Fruit fly (Drosophila melanogaster) whole organism, prepupa: ENCODE measurements around the gene qtc.

Experiments
- CG10631 ChIP-seq: fragments of 200-800 bp; sonication (Bioruptor generic); optimal IDR thresholded peaks from 2 replicates; lab custom pipeline; 2016; ENCODE audit warnings: missing biosample characterization, missing genetic modification characterization
- CG10669 ChIP-seq: fragments of 200-800 bp; sonication (Bioruptor generic); optimal IDR thresholded peaks from 3 replicates; lab custom pipeline; 2018; ENCODE audit warnings: missing biosample characterization, mild to moderate bottlenecking, missing genetic modification characterization, moderate library complexity
- CG11762 ChIP-seq: fragments of 200-800 bp; sonication (Bioruptor generic); optimal IDR thresholded peaks from 3 replicates; lab custom pipeline; 2016; ENCODE audit warnings: missing biosample characterization, missing genetic modification characterization; ENCODE audit not compliant: insufficient read depth
- CG11902 ChIP-seq: fragments of 200-800 bp; sonication (Bioruptor generic); optimal IDR thresholded peaks from 3 replicates; lab custom pipeline; 2016; ENCODE audit warnings: missing biosample characterization, missing genetic modification characterization
- CG15336 ChIP-seq: fragments of 200-800 bp; sonication (Bioruptor generic); IDR thresholded peaks from 2 replicates; pipeline ENCODE4 v1.3.6; 2022; ENCODE audit warnings: missing biosample characterization, missing genetic modification characterization
- CG1621 ChIP-seq: fragments of 200-800 bp; sonication (Bioruptor generic); optimal IDR thresholded peaks from 3 replicates; lab custom pipeline; 2018; ENCODE audit warnings: missing biosample characterization, mild to moderate bottlenecking, missing genetic modification characterization
- CG3032 ChIP-seq: fragments of 200-800 bp; optimal IDR thresholded peaks from 2 replicates; lab custom pipeline; 2019; ENCODE audit warnings: missing biosample characterization, mild to moderate bottlenecking, missing genetic modification characterization, moderate library complexity
- CG31627 ChIP-seq: fragments of 200-800 bp; sonication (Bioruptor generic); optimal IDR thresholded peaks from 3 replicates; lab custom pipeline; 2016; ENCODE audit warnings: missing biosample characterization, missing genetic modification characterization
- CG32006 ChIP-seq: fragments of 200-800 bp; sonication (Bioruptor generic); optimal IDR thresholded peaks from 3 replicates; lab custom pipeline; 2017; ENCODE audit warnings: missing biosample characterization, mild to moderate bottlenecking, missing genetic modification characterization
- CG3919 ChIP-seq: fragments of 200-800 bp; sonication (Bioruptor generic); optimal IDR thresholded peaks from 3 replicates; lab custom pipeline; 2016; ENCODE audit warnings: missing biosample characterization, missing genetic modification characterization
- CG6163 ChIP-seq: fragments of 200-800 bp; sonication (Bioruptor generic); IDR thresholded peaks from 3 replicates; pipeline ENCODE4 v1.3.6; 2022; ENCODE audit warnings: missing biosample characterization, missing genetic modification characterization
- CG6276 ChIP-seq: fragments of 200-800 bp; sonication (Bioruptor generic); optimal IDR thresholded peaks from 2 replicates; lab custom pipeline; 2017; ENCODE audit warnings: missing biosample characterization, mild to moderate bottlenecking, missing genetic modification characterization
- CG6808 ChIP-seq: fragments of 200-800 bp; sonication (Bioruptor generic); optimal IDR thresholded peaks from 3 replicates; lab custom pipeline; 2017; ENCODE audit warnings: missing biosample characterization, missing genetic modification characterization, mild to moderate bottlenecking, moderate library complexity, missing genetic modification reagents
- CG6854 ChIP-seq: fragments of 200-800 bp; sonication (Bioruptor generic); optimal IDR thresholded peaks from 2 replicates; lab custom pipeline; 2017; ENCODE audit warnings: missing biosample characterization, mild to moderate bottlenecking, missing genetic modification characterization
- CG8119 ChIP-seq: fragments of 200-800 bp; sonication (Bioruptor generic); IDR thresholded peaks from 3 replicates; pipeline ENCODE4 v1.3.6; 2022; ENCODE audit warnings: missing biosample characterization, missing genetic modification characterization
- CG8319 ChIP-seq: fragments of 200-800 bp; sonication (Bioruptor generic); optimal IDR thresholded peaks from 3 replicates; lab custom pipeline; 2016; ENCODE audit warnings: missing biosample characterization, missing genetic modification characterization
- CG8632 ChIP-seq: fragments of 200-800 bp; sonication (Bioruptor generic); optimal IDR thresholded peaks from 3 replicates; lab custom pipeline; 2016; ENCODE audit warnings: missing biosample characterization, missing genetic modification characterization
- CG9139 ChIP-seq: fragments of 200-800 bp; sonication (Bioruptor generic); optimal IDR thresholded peaks from 3 replicates; lab custom pipeline; 2017; ENCODE audit warnings: missing biosample characterization, mild to moderate bottlenecking, missing genetic modification characterization
- Eip78C ChIP-seq: fragments of 200-800 bp; sonication (Bioruptor generic); peaks from one replicate; lab custom pipeline; 2016; ENCODE audit warnings: missing biosample characterization, missing genetic modification characterization
- Ets96B ChIP-seq: fragments of 200-800 bp; optimal IDR thresholded peaks from 2 replicates; lab custom pipeline; 2019; ENCODE audit warnings: missing biosample characterization, mild to moderate bottlenecking, missing genetic modification characterization, moderate library complexity
- Gug ChIP-seq: fragments of 200-800 bp; sonication (Bioruptor generic); IDR thresholded peaks from 2 replicates; pipeline ENCODE4 v1.3.6; 2022; ENCODE audit warnings: missing biosample characterization, missing genetic modification characterization
- Hr39 ChIP-seq: fragments of 200-800 bp; sonication (Bioruptor generic); optimal IDR thresholded peaks from 2 replicates; lab custom pipeline; 2016; ENCODE audit warnings: missing biosample characterization, missing genetic modification characterization
- Hr4 ChIP-seq: fragments of 200-800 bp; sonication (Bioruptor generic); optimal IDR thresholded peaks from 3 replicates; lab custom pipeline; 2016; ENCODE audit warnings: missing biosample characterization, missing genetic modification characterization
- Lpt ChIP-seq: fragments of 200-800 bp; sonication (Bioruptor generic); optimal IDR thresholded peaks from 3 replicates; lab custom pipeline; 2016; ENCODE audit warnings: missing biosample characterization, missing genetic modification characterization
- Met ChIP-seq: fragments of 200-800 bp; sonication (Bioruptor generic); optimal IDR thresholded peaks from 3 replicates; lab custom pipeline; 2016; ENCODE audit warnings: missing biosample characterization, missing genetic modification characterization
- OdsH ChIP-seq: fragments of 200-800 bp; sonication (Bioruptor generic); optimal IDR thresholded peaks from 3 replicates; lab custom pipeline; 2016; ENCODE audit warnings: missing biosample characterization, missing genetic modification characterization
- Smox ChIP-seq: fragments of 200-800 bp; sonication (Bioruptor generic); optimal IDR thresholded peaks from 3 replicates; lab custom pipeline; 2016; ENCODE audit warnings: missing biosample characterization, missing genetic modification characterization
- Sox102F ChIP-seq: fragments of 200-800 bp; sonication (Bioruptor generic); optimal IDR thresholded peaks from 2 replicates; lab custom pipeline; 2016; ENCODE audit warnings: missing biosample characterization, mild to moderate bottlenecking, missing genetic modification characterization
- Sox14 ChIP-seq: fragments of 200-800 bp; sonication (Bioruptor generic); optimal IDR thresholded peaks from 3 replicates; lab custom pipeline; 2016; ENCODE audit warnings: missing biosample characterization, missing genetic modification characterization
- Sox15 ChIP-seq: fragments of 200-800 bp; sonication (Bioruptor generic); optimal IDR thresholded peaks from 3 replicates; lab custom pipeline; 2016; ENCODE audit warnings: missing biosample characterization, missing genetic modification characterization
- achi ChIP-seq: fragments of 200-800 bp; sonication (Bioruptor generic); optimal IDR thresholded peaks from 3 replicates; lab custom pipeline; 2016; ENCODE audit warnings: missing biosample characterization, missing genetic modification characterization
- acj6 ChIP-seq: fragments of 200-800 bp; sonication (Bioruptor generic); optimal IDR thresholded peaks from 3 replicates; lab custom pipeline; 2016; ENCODE audit warnings: missing biosample characterization, missing genetic modification characterization
- dsx ChIP-seq: fragments of 200-800 bp; optimal IDR thresholded peaks from 3 replicates; lab custom pipeline; 2019; ENCODE audit warnings: missing biosample characterization, mild to moderate bottlenecking, missing genetic modification characterization, moderate library complexity; ENCODE audit not compliant: poor library complexity, severe bottlenecking
- eg ChIP-seq: fragments of 200-800 bp; sonication (Bioruptor generic); IDR thresholded peaks from 3 replicates; pipeline ENCODE4 v1.3.6; 2022; ENCODE audit warnings: missing biosample characterization, missing genetic modification characterization
- esn ChIP-seq: fragments of 200-800 bp; sonication (Bioruptor generic); optimal IDR thresholded peaks from 2 replicates; lab custom pipeline; 2016; ENCODE audit warnings: missing biosample characterization, mild to moderate bottlenecking, missing genetic modification characterization, moderate library complexity
- fd59A ChIP-seq: fragments of 200-800 bp; sonication (Bioruptor generic); optimal IDR thresholded peaks from 2 replicates; lab custom pipeline; 2017; ENCODE audit warnings: missing biosample characterization, mild to moderate bottlenecking, missing genetic modification characterization, missing genetic modification reagents
- fd85E ChIP-seq: fragments of 200-800 bp; sonication (Bioruptor generic); optimal IDR thresholded peaks from 3 replicates; lab custom pipeline; 2016; ENCODE audit warnings: missing biosample characterization, missing genetic modification characterization
- lz ChIP-seq: fragments of 200-800 bp; sonication (Bioruptor generic); optimal IDR thresholded peaks from 3 replicates; lab custom pipeline; 2016; ENCODE audit warnings: missing biosample characterization, missing genetic modification characterization
- pdm3 ChIP-seq: fragments of 200-800 bp; sonication (Bioruptor generic); optimal IDR thresholded peaks from 3 replicates; lab custom pipeline; 2016; ENCODE audit warnings: missing biosample characterization, missing genetic modification characterization
- spab ChIP-seq: fragments of 200-800 bp; sonication (Bioruptor generic); optimal IDR thresholded peaks from 2 replicates; lab custom pipeline; 2017; ENCODE audit warnings: missing biosample characterization, mild to moderate bottlenecking, missing genetic modification characterization, missing genetic modification reagents
- ss ChIP-seq, 2 experiments: fragments of 200-800 bp; sonication (Bioruptor generic); optimal IDR thresholded peaks; 2 replicates in 1 of 2; 3 replicates in 1 of 2; lab custom pipeline; 2017 to 2018; ENCODE audit warnings: mild to moderate bottlenecking in 2 of 2, missing biosample characterization in 2 of 2, missing genetic modification characterization in 2 of 2, moderate library complexity in 1 of 2
- svp ChIP-seq: fragments of 200-800 bp; sonication (Bioruptor generic); peaks from one replicate; lab custom pipeline; 2016; ENCODE audit warnings: missing biosample characterization, missing genetic modification characterization

qtc gene

DNA sequence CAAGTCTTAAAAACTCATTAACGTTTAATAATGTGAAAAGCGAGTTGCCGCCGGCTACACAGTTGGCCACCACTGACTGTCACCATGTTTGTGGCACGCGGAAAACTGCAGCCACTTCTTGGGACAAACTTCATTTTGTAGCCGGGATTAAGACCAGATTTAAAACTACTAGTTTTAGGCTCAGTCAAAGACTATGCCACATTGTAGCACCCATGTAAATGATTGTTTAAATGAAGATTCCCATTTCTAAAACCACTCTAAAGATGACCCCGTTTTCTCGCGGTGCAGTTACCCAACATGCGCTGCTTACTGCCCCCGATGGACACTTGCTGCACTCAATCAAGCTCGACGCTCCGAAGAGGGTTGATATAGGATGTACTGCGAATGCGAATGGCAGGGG is 29.7 kb downstream of the qtc start (continued):
- no peak for TF ChIP-seq CG9139 (GFP tag; lab: Kevin White, UChicago)
- TF ChIP-seq Gug (GFP tag; lab: Robert Waterston, UW): no peak; the same call in 1 of the 2 replicates
- no peak for TF ChIP-seq dsx (GFP tag; lab: Kevin White, UChicago)
- TF ChIP-seq CG6808 (GFP tag; lab: Kevin White, UChicago): no peak
- peak; percentile 17 for TF ChIP-seq Sox14 (GFP tag; lab: Kevin White, UChicago)
- TF ChIP-seq eg (GFP tag; lab: Robert Waterston, UW): peak; percentile 70; the same call in 2 of the 3 replicates
- TF ChIP-seq ss (GFP tag; optimal IDR thresholded peaks at IDR 0.05; lab: Kevin White, UChicago): no peak
- no peak for TF ChIP-seq Lpt (GFP tag; lab: Kevin White, UChicago)
- peak; percentile 35 for TF ChIP-seq CG8632 (GFP tag; lab: Kevin White, UChicago)
- TF ChIP-seq CG6854 (GFP tag; lab: Kevin White, UChicago): no peak
- no peak for TF ChIP-seq CG11762
- no peak for TF ChIP-seq Sox102F (GFP tag; lab: Kevin White, UChicago)
- 0 out of 3 replicates have a peak, but pooled peaks have one; percentile 32 for TF ChIP-seq CG6163 (GFP tag; lab: Robert Waterston, UW)
- no peak for TF ChIP-seq Ets96B (tag; lab: Kevin White, UChicago)
- peak; percentile 43 for TF ChIP-seq achi (GFP tag; lab: Kevin White, UChicago)
- no peak for TF ChIP-seq CG8319 (GFP tag; lab: Kevin White, UChicago)
- peak; percentile 41 for TF ChIP-seq CG3032 (tag; lab: Kevin White, UChicago)
- peak; percentile 46 for TF ChIP-seq acj6 (GFP tag; lab: Kevin White, UChicago)
- peak; percentile 18 for TF ChIP-seq spab
- peak; percentile 21 for TF ChIP-seq CG1621 (tag; lab: Kevin White, UChicago)
- no peak for TF ChIP-seq Sox15 (GFP tag; lab: Kevin White, UChicago)
- TF ChIP-seq esn (GFP tag; lab: Kevin White, UChicago): peak; percentile 21
- TF ChIP-seq, all 60 proteins: peak for 30

DNA sequence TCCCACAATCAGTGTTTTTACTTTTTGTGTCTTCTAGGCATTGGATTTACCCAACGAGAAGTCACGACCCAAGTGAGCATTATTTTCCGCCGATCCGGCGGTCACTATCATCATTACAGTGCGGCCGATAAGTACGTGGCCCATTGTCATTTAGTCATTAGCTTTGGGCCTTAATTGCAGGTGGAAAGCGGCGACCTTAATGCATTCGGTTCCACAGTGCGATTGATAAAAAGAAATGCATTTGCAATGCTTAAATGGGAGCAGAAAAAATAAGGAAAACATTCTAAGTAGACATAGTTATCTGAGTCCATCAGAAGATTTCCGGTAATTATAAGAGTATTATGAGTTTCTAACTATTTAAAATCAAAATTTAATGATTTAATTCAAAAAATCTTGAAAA is 31.5 kb downstream of the qtc start:
- TF ChIP-seq Met (peak; percentile 39), esn (GFP tag; lab: Kevin White, UChicago) (peak; percentile 38), CG11902 (GFP tag; lab: Kevin White, UChicago) (peak; percentile 26), fd59A (GFP tag; lab: Kevin White, UChicago) (peak; percentile 14), CG1621 (tag; lab: Kevin White, UChicago) (peak; percentile 6), fd85E (GFP tag; lab: Kevin White, UChicago) (no peak), OdsH (GFP tag; lab: Kevin White, UChicago) (peak; percentile 43), Ets96B (tag; lab: Kevin White, UChicago) (peak; percentile 12), CG32006 (GFP tag; lab: Kevin White, UChicago) (peak; percentile 20), CG3032 (tag; lab: Kevin White, UChicago) (peak; percentile 3), pdm3 (GFP tag; lab: Kevin White, UChicago) (peak; percentile 48), Sox14 (GFP tag; lab: Kevin White, UChicago) (peak; percentile 20), Hr39 (GFP tag; lab: Kevin White, UChicago) (peak; percentile 39), lz (GFP tag; lab: Kevin White, UChicago) (peak; percentile 32), CG3919 (GFP tag; lab: Kevin White, UChicago) (no peak), CG8119 (GFP tag; lab: Robert Waterston, UW) (no peak), eg (GFP tag; lab: Robert Waterston, UW) (no peak), Smox (GFP tag; lab: Kevin White, UChicago) (peak; percentile 1), CG15336 (no peak), dsx (GFP tag; lab: Kevin White, UChicago) (no peak), CG6163 (GFP tag; lab: Robert Waterston, UW) (peak; percentile 38; the same call in 1 of the 3 replicates), Lpt (GFP tag; lab: Kevin White, UChicago) (no peak), acj6 (GFP tag; lab: Kevin White, UChicago) (peak; percentile 8), CG10631 (GFP tag; lab: Kevin White, UChicago) (peak; percentile 23), Eip78C (peak; percentile 68), Hr4 (GFP tag; lab: Kevin White, UChicago) (peak; percentile 20), CG10669 (GFP tag; lab: Kevin White, UChicago) (peak; percentile 30), CG6276 (GFP tag; lab: Kevin White, UChicago) (no peak), CG31627 (GFP tag; lab: Kevin White, UChicago) (peak; percentile 26), CG6808 (GFP tag; lab: Kevin White, UChicago) (peak; percentile 29), svp (GFP tag; lab: Kevin White, UChicago) (peak; percentile 92)
